Fruit fly (Drosophila melanogaster): ENCODE data around the gene mRpS24.

Gene mRpS24

DNA sequence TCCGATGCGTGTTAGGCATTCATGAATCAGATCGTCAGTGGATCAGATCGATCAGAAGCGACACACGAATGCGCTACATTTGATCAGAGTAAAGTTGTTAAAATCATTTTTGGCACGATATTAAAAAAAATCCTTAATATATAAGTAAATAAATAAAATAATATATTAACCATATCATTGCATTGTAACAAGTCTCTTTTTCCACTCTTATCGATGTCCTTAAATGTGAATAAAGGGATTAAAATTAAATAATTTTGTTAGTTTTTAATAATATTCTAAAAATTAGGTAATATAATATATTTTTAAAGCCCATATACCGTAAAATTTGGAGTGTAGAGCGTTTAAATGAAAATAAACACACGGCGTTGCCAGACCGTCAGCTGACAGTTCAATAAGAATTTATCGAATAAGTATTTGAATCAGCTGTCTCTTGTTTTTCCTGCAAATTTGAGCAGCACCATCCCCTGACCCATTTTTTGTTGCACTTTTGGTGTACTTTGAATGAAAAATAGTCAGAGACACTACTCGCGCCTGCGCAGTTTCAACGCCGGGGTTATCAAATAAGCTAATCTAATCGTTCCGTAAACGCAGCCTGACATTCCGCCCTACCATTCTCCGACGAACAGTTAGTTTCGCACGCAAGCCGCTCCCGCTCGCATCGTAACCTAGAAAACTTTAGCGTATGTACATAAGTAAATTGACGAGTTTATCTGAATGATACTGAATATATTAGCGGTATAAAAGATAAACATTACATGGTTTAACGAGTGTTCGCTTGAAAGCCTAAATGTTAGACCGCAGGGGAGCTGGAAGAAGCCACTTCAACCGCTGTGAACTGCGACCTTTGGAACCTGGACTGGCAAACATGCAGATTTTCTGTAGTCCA is 11.2 kb downstream of the mRpS24 start, which contains the start of the genes p38a and CG6178 (continued):
- peak; percentile 92 for TF ChIP-seq rib (GFP tag; IDR thresholded peaks at IDR 0.05)
- peak; percentile 55 for TF ChIP-seq fd64A (GFP tag; optimal IDR thresholded peaks at IDR 0.05)
- TF ChIP-seq CG13287 (GFP tag; IDR thresholded peaks at IDR 0.05; ENCODE audit: partially characterized antibody), result no peak
- peak; percentile 21 for TF ChIP-seq Mes4 (GFP tag; optimal IDR thresholded peaks at IDR 0.05)
- TF ChIP-seq CHES-1-like (GFP tag; optimal IDR thresholded peaks at IDR 0.05), result peak; percentile 15
- TF ChIP-seq jumu (GFP tag; optimal IDR thresholded peaks at IDR 0.05), result peak; percentile 45
- peak; percentile 99 for TF ChIP-seq CG8924 (tag; optimal IDR thresholded peaks at IDR 0.05)
- peak; percentile 79 for TF ChIP-seq otp (GFP tag; IDR thresholded peaks at IDR 0.05)
- TF ChIP-seq ewg (GFP tag; optimal IDR thresholded peaks at IDR 0.05), result peak; percentile 92
- TF ChIP-seq Neu2 (GFP tag; optimal IDR thresholded peaks at IDR 0.05; ENCODE audit: borderline replicate concordance), result no peak
- TF ChIP-seq crol (GFP tag; IDR thresholded peaks at IDR 0.05), result peak; percentile 57
- peak; percentile 86 for TF ChIP-seq CG18764 (GFP tag; optimal IDR thresholded peaks at IDR 0.05)
- peak; percentile 28 for TF ChIP-seq CG16863 (GFP tag; optimal IDR thresholded peaks at IDR 0.05)
- TF ChIP-seq Gug (GFP tag; IDR thresholded peaks at IDR 0.05), result peak; percentile 95
- peak; percentile 81 for TF ChIP-seq onecut (GFP tag; IDR thresholded peaks at IDR 0.05)
- TF ChIP-seq lab (GFP tag; optimal IDR thresholded peaks at IDR 0.05), result peak; percentile 98
- TF ChIP-seq CG6254 (GFP tag; optimal IDR thresholded peaks at IDR 0.05), result peak; percentile 88
- TF ChIP-seq CG31388 (GFP tag; optimal IDR thresholded peaks at IDR 0.05), result peak; percentile 63
- peak; percentile 66 for TF ChIP-seq Hsf (GFP tag; optimal IDR thresholded peaks at IDR 0.05)
- no peak for TF ChIP-seq yki (optimal IDR thresholded peaks at IDR 0.05)
- peak; percentile 95 for TF ChIP-seq CG6683 (GFP tag; optimal IDR thresholded peaks at IDR 0.05)
- peak; percentile 56 for TF ChIP-seq wek (GFP tag; optimal IDR thresholded peaks at IDR 0.05)
- TF ChIP-seq Ssrp (tag; optimal IDR thresholded peaks at IDR 0.05), result peak; percentile 99
- TF ChIP-seq scrt (GFP tag; optimal IDR thresholded peaks at IDR 0.05), result peak; percentile 94
- TF ChIP-seq CG7928 (GFP tag; optimal IDR thresholded peaks at IDR 0.05), result peak; percentile 74
- peak; percentile 98 for TF ChIP-seq dysf (GFP tag; IDR thresholded peaks at IDR 0.05)
- TF ChIP-seq Dref (GFP tag; IDR thresholded peaks at IDR 0.05), result peak; percentile 63
- peak; percentile 98 for TF ChIP-seq CG12391 (tag; optimal IDR thresholded peaks at IDR 0.05)
- TF ChIP-seq peb (GFP tag; IDR thresholded peaks at IDR 0.05), result peak; percentile 87
- TF ChIP-seq CG10543 (GFP tag; optimal IDR thresholded peaks at IDR 0.05), result peak; percentile 96
- peak; percentile 88 for TF ChIP-seq dimm (GFP tag; IDR thresholded peaks at IDR 0.05)
- peak; percentile 97 for TF ChIP-seq CG14014 (GFP tag; IDR thresholded peaks at IDR 0.05)
- TF ChIP-seq disco-r (GFP tag; optimal IDR thresholded peaks at IDR 0.05), result no peak
- peak; percentile 35 for TF ChIP-seq CG7745 (tag; optimal IDR thresholded peaks at IDR 0.05)
- TF ChIP-seq stc (GFP tag; IDR thresholded peaks at IDR 0.05), result peak; percentile 97
- peak; percentile 88 for TF ChIP-seq Rx (GFP tag; IDR thresholded peaks at IDR 0.05)
- TF ChIP-seq CG34376 (GFP tag; optimal IDR thresholded peaks at IDR 0.05), result peak; percentile 68
- no peak for TF ChIP-seq pros (GFP tag; optimal IDR thresholded peaks at IDR 0.05)
- TF ChIP-seq YL-1 (GFP tag; optimal IDR thresholded peaks at IDR 0.05), result peak; percentile 78
- peak; percentile 33 for TF ChIP-seq Bdp1 (GFP tag; optimal IDR thresholded peaks at IDR 0.05)
- peak; percentile 61 for TF ChIP-seq CG15073 (GFP tag; optimal IDR thresholded peaks at IDR 0.05)
- TF ChIP-seq CG3163 (GFP tag; optimal IDR thresholded peaks at IDR 0.05), result peak; percentile 14
- no peak for TF ChIP-seq hkb (optimal IDR thresholded peaks at IDR 0.05)
- peak; percentile 97 for TF ChIP-seq hkb (GFP tag; IDR thresholded peaks at IDR 0.05)
- TF ChIP-seq CG2116 (GFP tag; optimal IDR thresholded peaks at IDR 0.05), result peak; percentile 79
- TF ChIP-seq CG13296 (GFP tag; optimal IDR thresholded peaks at IDR 0.05), result peak; percentile 98
- peak; percentile 99 for TF ChIP-seq Sox102F (GFP tag; optimal IDR thresholded peaks at IDR 0.05)
- peak; percentile 97 for TF ChIP-seq Usf (GFP tag; optimal IDR thresholded peaks at IDR 0.05)
- TF ChIP-seq CG2889 (GFP tag; IDR thresholded peaks at IDR 0.05), result peak; percentile 94
